Worm (Caenorhabditis elegans) whole organism, L2 larva: ENCODE measurements around the gene ehbp-1.

Experiments
- R02D3.7 ChIP-seq: fragments of 150-350 bp; optimal IDR thresholded peaks from 2 replicates; lab custom pipeline; 2014; ENCODE audit warnings: missing biosample characterization, missing genetic modification characterization
- ZK546.5 ChIP-seq: sonication (generic microtip); optimal IDR thresholded peaks from 2 replicates; lab custom pipeline; 2017; ENCODE audit warnings: missing biosample characterization, missing genetic modification characterization
- aly-2 ChIP-seq: fragments of 150-350 bp; optimal IDR thresholded peaks from 2 replicates; lab custom pipeline; 2014; ENCODE audit warnings: missing biosample characterization, missing genetic modification characterization
- lin-39 ChIP-seq: fragments of 150-350 bp; optimal IDR thresholded peaks from 2 replicates; lab custom pipeline; 2014; ENCODE audit warnings: missing biosample characterization, missing genetic modification reagents, missing genetic modification characterization
- nhr-11 ChIP-seq: fragments of 150-350 bp; optimal IDR thresholded peaks from 2 replicates; lab custom pipeline; 2014; ENCODE audit warnings: missing biosample characterization, missing genetic modification characterization
- skn-1 ChIP-seq: sonication (generic microtip); optimal IDR thresholded peaks from 2 replicates; lab custom pipeline; 2017; ENCODE audit warnings: missing biosample characterization, missing genetic modification characterization
- unc-55 ChIP-seq: fragments of 150-350 bp; sonication (generic microtip); optimal IDR thresholded peaks from 3 replicates; lab custom pipeline; 2014; ENCODE audit warnings: missing biosample characterization, missing genetic modification reagents, missing genetic modification characterization
- zag-1 ChIP-seq: fragments of 150-350 bp; optimal IDR thresholded peaks from 2 replicates; lab custom pipeline; 2014; ENCODE audit warnings: missing biosample characterization, missing genetic modification characterization
- ztf-11 ChIP-seq: sonication (generic microtip); optimal IDR thresholded peaks from 2 replicates; lab custom pipeline; 2017; ENCODE audit warnings: missing biosample characterization, missing genetic modification characterization

ce11 chrV:9504474-9504960, 45.9 kb upstream of the ehbp-1 start, which contains the start of gene haao-1:
- TF ChIP-seq nhr-11 (tag; lab: Kevin White, UChicago) (no peak), aly-2 (tag; lab: Kevin White, UChicago) (no peak), zag-1 (tag; lab: Kevin White, UChicago) (no peak), skn-1 (no peak), ztf-11 (tag; lab: Kevin White, UChicago) (no peak), unc-55 (GFP tag; lab: Kevin White, UChicago) (no peak), R02D3.7 (no peak), lin-39 (tag; lab: Kevin White, UChicago) (no peak), ZK546.5 (tag; lab: Kevin White, UChicago) (no peak)
